Fruit fly (Drosophila melanogaster) whole organism, embryonic: ENCODE data around the gene Sema5c.

ENCODE experiments used
- Aef1 ChIP-seq: fragments of 200-800 bp; sonication (Bioruptor generic); IDR thresholded peaks from 3 replicates; pipeline ENCODE4 v1.3.6; 2022; ENCODE audit warnings: missing biosample characterization, missing genetic modification characterization
- Atf-2 ChIP-seq: fragments of 200-800 bp; sonication (Bioruptor generic); optimal IDR thresholded peaks from 2 replicates; lab custom pipeline; 2016; ENCODE audit warnings: missing biosample characterization, missing genetic modification characterization
- CG10147 ChIP-seq: fragments of 200-800 bp; sonication (Bioruptor generic); optimal IDR thresholded peaks from 2 replicates; lab custom pipeline; 2019; ENCODE audit warnings: missing biosample characterization, mild to moderate bottlenecking, missing genetic modification characterization, moderate library complexity
- CG10274 ChIP-seq: fragments of 200-800 bp; sonication (Bioruptor generic); optimal IDR thresholded peaks from 3 replicates; lab custom pipeline; 2017; ENCODE audit warnings: missing biosample characterization, mild to moderate bottlenecking, missing genetic modification characterization
- CG10654 ChIP-seq: fragments of 200-800 bp; sonication (Bioruptor generic); optimal IDR thresholded peaks from 2 replicates; lab custom pipeline; 2016; ENCODE audit warnings: missing biosample characterization, missing genetic modification characterization
- CG10979 ChIP-seq: fragments of 200-800 bp; sonication (Bioruptor generic); optimal IDR thresholded peaks from 2 replicates; lab custom pipeline; 2018; ENCODE audit warnings: missing biosample characterization, mild to moderate bottlenecking, missing genetic modification characterization, moderate library complexity
- CG11695 ChIP-seq: fragments of 200-800 bp; sonication (Bioruptor generic); IDR thresholded peaks from 3 replicates; pipeline ENCODE4 v1.3.6; 2022; ENCODE audit warnings: missing biosample characterization, missing genetic modification characterization
- CG11723 ChIP-seq: fragments of 200-800 bp; sonication (Bioruptor generic); optimal IDR thresholded peaks from 2 replicates; lab custom pipeline; 2017; ENCODE audit warnings: missing biosample characterization, mild to moderate bottlenecking, missing genetic modification characterization
- CG13296 ChIP-seq: fragments of 200-800 bp; sonication (Bioruptor generic); optimal IDR thresholded peaks from 3 replicates; lab custom pipeline; 2018; ENCODE audit warnings: missing biosample characterization, mild to moderate bottlenecking, missing genetic modification characterization
- CG13624 ChIP-seq: fragments of 200-800 bp; sonication (Bioruptor generic); optimal IDR thresholded peaks from 2 replicates; lab custom pipeline; 2016; ENCODE audit warnings: missing biosample characterization, missing genetic modification characterization
- CG15011 ChIP-seq: fragments of 200-800 bp; sonication (Bioruptor generic); optimal IDR thresholded peaks from 3 replicates; lab custom pipeline; 2018; ENCODE audit warnings: missing biosample characterization, mild to moderate bottlenecking, missing genetic modification characterization
- CG16815 ChIP-seq: fragments of 200-800 bp; sonication (Bioruptor generic); optimal IDR thresholded peaks from 3 replicates; lab custom pipeline; 2017; ENCODE audit warnings: missing biosample characterization, mild to moderate bottlenecking, missing genetic modification characterization
- CG17359 ChIP-seq: fragments of 200-800 bp; sonication (Bioruptor generic); optimal IDR thresholded peaks from 3 replicates; lab custom pipeline; 2018; ENCODE audit warnings: missing biosample characterization, mild to moderate bottlenecking, missing genetic modification characterization, moderate library complexity
- CG2116 ChIP-seq: fragments of 200-800 bp; sonication (Bioruptor generic); optimal IDR thresholded peaks from 3 replicates; lab custom pipeline; 2018; ENCODE audit warnings: missing biosample characterization, mild to moderate bottlenecking, missing genetic modification characterization
- CG2678 ChIP-seq: fragments of 200-800 bp; sonication (Bioruptor generic); optimal IDR thresholded peaks from 3 replicates; lab custom pipeline; 2019; ENCODE audit warnings: missing biosample characterization, mild to moderate bottlenecking, missing genetic modification characterization, moderate library complexity
- CG2889 ChIP-seq: fragments of 200-800 bp; sonication (Bioruptor generic); IDR thresholded peaks from 3 replicates; pipeline ENCODE4 v1.3.6; 2022; ENCODE audit warnings: missing biosample characterization, missing genetic modification characterization
- CG32532 ChIP-seq: fragments of 200-800 bp; sonication (Bioruptor generic); IDR thresholded peaks from 2 replicates; pipeline ENCODE4 v1.3.6; 2022; ENCODE audit warnings: missing biosample characterization, missing genetic modification characterization
- CG5180 ChIP-seq: fragments of 200-800 bp; sonication (Bioruptor generic); optimal IDR thresholded peaks from 3 replicates; lab custom pipeline; 2017; ENCODE audit warnings: missing biosample characterization, missing genetic modification characterization, mild to moderate bottlenecking, moderate library complexity, missing genetic modification reagents
- CG6813 ChIP-seq: fragments of 200-800 bp; sonication (Bioruptor generic); optimal IDR thresholded peaks from 2 replicates; lab custom pipeline; 2017; ENCODE audit warnings: missing biosample characterization, missing genetic modification characterization, mild to moderate bottlenecking, moderate library complexity, missing genetic modification reagents
- CG7928 ChIP-seq: fragments of 200-800 bp; sonication (Bioruptor generic); optimal IDR thresholded peaks from 2 replicates; lab custom pipeline; 2017; ENCODE audit warnings: missing biosample characterization, mild to moderate bottlenecking, missing genetic modification characterization
- Ets65A ChIP-seq: fragments of 200-800 bp; sonication (Bioruptor generic); peaks from one replicate; lab custom pipeline; 2016; ENCODE audit warnings: missing biosample characterization, missing genetic modification characterization
- Gug ChIP-seq: fragments of 200-800 bp; sonication (Bioruptor generic); IDR thresholded peaks from 4 replicates; pipeline ENCODE4 v1.3.6; 2022; ENCODE audit warnings: missing biosample characterization, missing genetic modification characterization
- HLH54F ChIP-seq: fragments of 200-800 bp; sonication (Bioruptor generic); optimal IDR thresholded peaks from 3 replicates; lab custom pipeline; 2016; ENCODE audit warnings: missing biosample characterization, missing genetic modification characterization
- HmgD ChIP-seq: fragments of 200-800 bp; sonication (Bioruptor generic); optimal IDR thresholded peaks from 3 replicates; lab custom pipeline; 2016; ENCODE audit warnings: missing biosample characterization, missing genetic modification characterization
- Hr78 ChIP-seq, 2 experiments: fragments of 200-800 bp in 1 of 2; fragments of >200 bp in 1 of 2; sonication (Bioruptor generic) in 1 of 2; optimal IDR thresholded peaks; 2 replicates each; lab custom pipeline; 2017 to 2019; ENCODE audit warnings: missing biosample characterization in 2 of 2, missing genetic modification characterization in 2 of 2, mild to moderate bottlenecking in 1 of 2, moderate library complexity in 1 of 2
- MBD-R2 ChIP-seq: fragments of 200-800 bp; sonication (Bioruptor generic); IDR thresholded peaks from 2 replicates; pipeline ENCODE4 v1.3.6; 2022; ENCODE audit warnings: missing biosample characterization, missing genetic modification characterization
- NC2β ChIP-seq: fragments of 200-800 bp; sonication (Bioruptor generic); optimal IDR thresholded peaks from 2 replicates; lab custom pipeline; 2016; ENCODE audit warnings: missing biosample characterization, missing genetic modification characterization
- Sox102F ChIP-seq: fragments of 200-800 bp; sonication (Bioruptor generic); optimal IDR thresholded peaks from 2 replicates; lab custom pipeline; 2018; ENCODE audit warnings: missing biosample characterization, mild to moderate bottlenecking, missing genetic modification characterization, moderate library complexity
- amos ChIP-seq: fragments of 200-800 bp; sonication (Bioruptor generic); IDR thresholded peaks from 2 replicates; pipeline ENCODE4 v1.3.6; 2022; ENCODE audit warnings: missing biosample characterization, missing genetic modification characterization; ENCODE audit not compliant: partially characterized antibody
- ara ChIP-seq: fragments of 200-800 bp; sonication (Bioruptor generic); IDR thresholded peaks from 2 replicates; pipeline ENCODE4 v1.3.6; 2022; ENCODE audit warnings: missing biosample characterization, missing genetic modification characterization
- ash1 ChIP-seq: fragments of 200-800 bp; sonication (Bioruptor generic); optimal IDR thresholded peaks from 2 replicates; lab custom pipeline; 2018; ENCODE audit warnings: missing biosample characterization, mild to moderate bottlenecking, missing genetic modification characterization
- bcd ChIP-seq: fragments of 200-800 bp; sonication (Bioruptor generic); optimal IDR thresholded peaks from 2 replicates; lab custom pipeline; 2017; ENCODE audit warnings: missing biosample characterization, mild to moderate bottlenecking, missing genetic modification characterization
- bigmax ChIP-seq: fragments of 200-800 bp; sonication (Bioruptor generic); optimal IDR thresholded peaks from 2 replicates; lab custom pipeline; 2018; ENCODE audit warnings: missing biosample characterization, mild to moderate bottlenecking, missing genetic modification characterization
- caup ChIP-seq: fragments of 200-800 bp; sonication (Bioruptor generic); optimal IDR thresholded peaks from 3 replicates; lab custom pipeline; 2017; ENCODE audit warnings: missing biosample characterization, mild to moderate bottlenecking, missing genetic modification characterization, moderate library complexity; ENCODE audit not compliant: severe bottlenecking
- esg ChIP-seq: fragments of 200-800 bp; sonication (Bioruptor generic); conservative IDR thresholded peaks from 2 replicates; pipeline ENCODE4 v1.3.6; 2022; ENCODE audit warnings: missing biosample characterization, missing genetic modification characterization
- fd102C ChIP-seq: fragments of 200-800 bp; sonication (Bioruptor generic); optimal IDR thresholded peaks from 2 replicates; lab custom pipeline; 2018; ENCODE audit warnings: missing biosample characterization, mild to moderate bottlenecking, missing genetic modification characterization, moderate library complexity
- ind ChIP-seq: fragments of 200-800 bp; sonication (Bioruptor generic); optimal IDR thresholded peaks from 3 replicates; lab custom pipeline; 2016; ENCODE audit warnings: missing biosample characterization, missing genetic modification characterization
- insv ChIP-seq, 2 experiments: fragments of 200-800 bp; sonication (Bioruptor generic); optimal IDR thresholded peaks; 3 replicates each; lab custom pipeline; 2016 to 2018; ENCODE audit warnings: missing biosample characterization in 2 of 2, missing genetic modification characterization in 2 of 2
- jigr1 ChIP-seq: fragments of 200-800 bp; sonication (Bioruptor generic); IDR thresholded peaks from 3 replicates; pipeline ENCODE4 v1.3.6; 2022; ENCODE audit warnings: missing biosample characterization, missing genetic modification characterization
- jing ChIP-seq: fragments of 200-800 bp; sonication (Bioruptor generic); optimal IDR thresholded peaks from 2 replicates; lab custom pipeline; 2018; ENCODE audit warnings: missing biosample characterization, mild to moderate bottlenecking, missing genetic modification characterization
- kay ChIP-seq: fragments of 200-800 bp; sonication (Bioruptor generic); optimal IDR thresholded peaks from 2 replicates; lab custom pipeline; 2016; ENCODE audit warnings: missing biosample characterization, missing genetic modification characterization
- lmd ChIP-seq: fragments of 200-800 bp; sonication (Bioruptor generic); IDR thresholded peaks from 2 replicates; pipeline ENCODE4 v1.3.6; 2022; ENCODE audit warnings: missing biosample characterization, missing genetic modification characterization
- nmo ChIP-seq: fragments of 200-800 bp; sonication (Bioruptor generic); optimal IDR thresholded peaks from 2 replicates; lab custom pipeline; 2018; ENCODE audit warnings: missing biosample characterization, mild to moderate bottlenecking, missing genetic modification characterization, moderate library complexity
- peb ChIP-seq: fragments of 200-800 bp; sonication (Bioruptor generic); IDR thresholded peaks from 2 replicates; pipeline ENCODE4 v1.3.6; 2022; ENCODE audit warnings: missing biosample characterization, missing genetic modification characterization
- salm ChIP-seq: fragments of 200-800 bp; sonication (Bioruptor generic); optimal IDR thresholded peaks from 2 replicates; lab custom pipeline; 2018; ENCODE audit warnings: missing biosample characterization, mild to moderate bottlenecking, missing genetic modification characterization
- sd ChIP-seq: fragments of 200-800 bp; sonication (Bioruptor generic); optimal IDR thresholded peaks from 3 replicates; lab custom pipeline; 2018; ENCODE audit warnings: missing biosample characterization, mild to moderate bottlenecking, missing genetic modification characterization, moderate library complexity
- sens ChIP-seq: fragments of 200-800 bp; sonication (Bioruptor generic); peaks from one replicate; lab custom pipeline; 2016; ENCODE audit warnings: missing biosample characterization, missing genetic modification characterization
- sisA ChIP-seq: fragments of 200-800 bp; sonication (Bioruptor generic); IDR thresholded peaks from 2 replicates; pipeline ENCODE4 v1.3.6; 2022; ENCODE audit warnings: missing biosample characterization, missing genetic modification characterization
- yki ChIP-seq: fragments of >200 bp; optimal IDR thresholded peaks from 3 replicates; lab custom pipeline; 2018

Gene Sema5c

dm6 chr3L:12090898-12091685 is 9.5 kb upstream of the Sema5c start (continued):
- TF ChIP-seq CG15011 (GFP tag; lab: Kevin White, UChicago) (peak; percentile 39), fd102C (GFP tag; lab: Kevin White, UChicago) (no peak), CG17359 (tag; lab: Kevin White, UChicago) (peak; percentile 50), jigr1 (0 out of 3 replicates have a peak, but pooled peaks have one; percentile 36), nmo (peak; percentile 59), CG7928 (GFP tag; lab: Kevin White, UChicago) (peak; percentile 14), NC2β (GFP tag; lab: Kevin White, UChicago) (peak; percentile 6), CG6813 (GFP tag; lab: Kevin White, UChicago) (peak; percentile 38), CG11723 (peak; percentile 20), CG32532 (GFP tag; lab: Robert Waterston, UW) (peak; percentile 82), lmd (GFP tag; lab: Robert Waterston, UW) (peak; percentile 78), HmgD (no peak), CG13296 (GFP tag; lab: Kevin White, UChicago) (peak; percentile 68), sd (tag; lab: Kevin White, UChicago) (peak; percentile 20), CG2116 (GFP tag; lab: Kevin White, UChicago) (peak; percentile 10), CG10274 (GFP tag; lab: Kevin White, UChicago) (peak; percentile 25), Ets65A (GFP tag; lab: Kevin White, UChicago) (peak; percentile 77), esg (GFP tag; lab: Robert Waterston, UW) (0 out of 2 replicates have a peak, but pooled peaks have one; percentile 39), CG10654 (GFP tag; lab: Kevin White, UChicago) (peak; percentile 35), CG13624 (GFP tag; lab: Kevin White, UChicago) (peak; percentile 18), jing (GFP tag; lab: Kevin White, UChicago) (peak; percentile 35), kay (GFP tag; lab: Kevin White, UChicago) (peak; percentile 44), ind (GFP tag; lab: Kevin White, UChicago) (peak; percentile 69), sens (GFP tag; lab: Kevin White, UChicago) (peak; percentile 75), insv (GFP tag; optimal IDR thresholded peaks at IDR 0.05; lab: Kevin White, UChicago) (no peak), caup (GFP tag; lab: Kevin White, UChicago) (peak; percentile 31), CG10979 (tag; lab: Kevin White, UChicago) (peak; percentile 15), salm (tag; lab: Kevin White, UChicago) (no peak), bigmax (GFP tag; lab: Kevin White, UChicago) (no peak), sisA (peak; percentile 67; the same call in 1 of the 2 replicates), ash1 (no peak), MBD-R2 (GFP tag; lab: Robert Waterston, UW) (peak; percentile 45; the same call in 1 of the 2 replicates), bcd (GFP tag; lab: Kevin White, UChicago) (peak; percentile 50), ara (0 out of 2 replicates have a peak, but pooled peaks have one; percentile 8), Hr78 (GFP tag; optimal IDR thresholded peaks at IDR 0.05; lab: Kevin White, UChicago) (no peak), CG2678 (tag; lab: Kevin White, UChicago) (peak; percentile 81), CG11695 (GFP tag; lab: Robert Waterston, UW) (peak; percentile 70; the same call in 2 of the 3 replicates), Gug (peak; percentile 30; the same call in 1 of the 4 replicates), HLH54F (no peak), CG2889 (0 out of 3 replicates have a peak, but pooled peaks have one; percentile 48), peb (no peak; the same call in 1 of the 2 replicates), CG5180 (GFP tag; lab: Kevin White, UChicago) (peak; percentile 59), Aef1 (peak; percentile 69), Atf-2 (no peak), yki (no peak), CG16815 (GFP tag; lab: Kevin White, UChicago) (peak; percentile 7), amos (GFP tag; lab: Robert Waterston, UW) (no peak), Sox102F (peak; percentile 68), CG10147 (peak; percentile 34)
